Fruit fly (Drosophila melanogaster) whole organism, embryonic: ENCODE results near the gene Noa36.

ENCODE experiments used
- CG12071 ChIP-seq: fragments of 200-800 bp; sonication (Bioruptor generic); optimal IDR thresholded peaks from 3 replicates; lab custom pipeline; 2018; ENCODE audit warnings: missing biosample characterization, mild to moderate bottlenecking, missing genetic modification characterization
- CG13424 ChIP-seq: fragments of 200-800 bp; sonication (Bioruptor generic); optimal IDR thresholded peaks from 2 replicates; lab custom pipeline; 2019; ENCODE audit warnings: missing biosample characterization, mild to moderate bottlenecking, missing genetic modification characterization, moderate library complexity
- CG17361 ChIP-seq: fragments of 200-800 bp; sonication (Bioruptor generic); IDR thresholded peaks from 3 replicates; pipeline ENCODE4 v1.3.6; 2022; ENCODE audit warnings: missing biosample characterization, missing genetic modification characterization
- CG4854 ChIP-seq: fragments of 200-800 bp; sonication (Bioruptor generic); optimal IDR thresholded peaks from 2 replicates; lab custom pipeline; 2016; ENCODE audit warnings: missing biosample characterization, missing genetic modification characterization, inconsistent platforms
- Dref ChIP-seq: fragments of 200-800 bp; sonication (Bioruptor generic); IDR thresholded peaks from 2 replicates; pipeline ENCODE4 v1.3.6; 2022; ENCODE audit warnings: missing biosample characterization, missing genetic modification characterization
- Ptx1 ChIP-seq: fragments of 200-800 bp; sonication (Bioruptor generic); IDR thresholded peaks from 2 replicates; pipeline ENCODE4 v1.3.6; 2022; ENCODE audit warnings: missing biosample characterization, missing genetic modification characterization
- Sox102F ChIP-seq: fragments of 200-800 bp; sonication (Bioruptor generic); optimal IDR thresholded peaks from 2 replicates; lab custom pipeline; 2018; ENCODE audit warnings: missing biosample characterization, mild to moderate bottlenecking, missing genetic modification characterization, moderate library complexity
- gfzf ChIP-seq: fragments of 200-800 bp; sonication (Bioruptor generic); optimal IDR thresholded peaks from 2 replicates; lab custom pipeline; 2016; ENCODE audit warnings: missing biosample characterization, mild to moderate bottlenecking, missing genetic modification characterization, moderate library complexity
- so ChIP-seq: fragments of 200-800 bp; sonication (Bioruptor generic); IDR thresholded peaks from 3 replicates; pipeline ENCODE4 v1.3.6; 2022; ENCODE audit warnings: missing biosample characterization, missing genetic modification characterization

dm6 chr3R:28636111-28636510, 37.0 kb upstream of the Noa36 start, which contains the start of gene CG9988:
- no peak for TF ChIP-seq so (GFP tag; lab: Robert Waterston, UW)
- no peak for TF ChIP-seq CG4854 (GFP tag; lab: Kevin White, UChicago)
- TF ChIP-seq CG13424 (tag; lab: Kevin White, UChicago) = no peak
- no peak for TF ChIP-seq Sox102F (GFP tag; lab: Kevin White, UChicago)
- TF ChIP-seq CG12071 (GFP tag; lab: Kevin White, UChicago) = no peak
- no peak for TF ChIP-seq gfzf (GFP tag; lab: Kevin White, UChicago)
- no peak for TF ChIP-seq Dref
- no peak for TF ChIP-seq CG17361 (GFP tag; lab: Robert Waterston, UW)
- no peak for TF ChIP-seq Ptx1 (GFP tag; lab: Robert Waterston, UW)
